Fruit fly (Drosophila melanogaster): Measurements from ENCODE around the gene Lasp.

- TF ChIP-seq CG8478 (optimal IDR thresholded peaks at IDR 0.05) (no peak), CTCF (optimal IDR thresholded peaks at IDR 0.05) (no peak)
Observed at dm6 chr3L:16642088-16642507, 69.4 kb downstream of the Lasp start.

Measured in S2 (cell line).